Worm (Caenorhabditis elegans) whole organism, midembryonic: Measurements from ENCODE around the gene D1044.6.

Source experiments
- T22C8.4 ChIP-seq: fragments of 200-800 bp; sonication (Bioruptor generic); IDR thresholded peaks from 2 replicates; pipeline ENCODE4 v1.3.6; 2022; ENCODE audit warnings: missing genetic modification characterization, missing compliant biosample characterization
- flt-1 ChIP-seq: fragments of 200-800 bp; sonication (Bioruptor generic); IDR thresholded peaks from 2 replicates; pipeline ENCODE4 v1.3.6; 2022; ENCODE audit warnings: missing genetic modification characterization, missing compliant biosample characterization
- klf-2 ChIP-seq: fragments of 200-800 bp; sonication (Bioruptor generic); conservative IDR thresholded peaks from 2 replicates; pipeline ENCODE4 v1.3.6; 2022; ENCODE audit warnings: missing genetic modification reagents, missing genetic modification characterization, missing compliant biosample characterization
- med-1 ChIP-seq: sonication (generic microtip); optimal IDR thresholded peaks from 2 replicates; lab custom pipeline; 2017; ENCODE audit warnings: missing genetic modification characterization, mild to moderate bottlenecking, missing compliant biosample characterization, antibody characterized with exemption, missing genetic modification reagents; ENCODE audit not compliant: insufficient read depth
- ref-1 ChIP-seq: fragments of 200-800 bp; sonication (Bioruptor generic); conservative IDR thresholded peaks from 2 replicates; pipeline ENCODE4 v1.3.6; 2022; ENCODE audit warnings: missing genetic modification reagents, missing genetic modification characterization, missing compliant biosample characterization
- tab-1 ChIP-seq: fragments of 200-800 bp; sonication (Bioruptor generic); IDR thresholded peaks from 2 replicates; pipeline ENCODE4 v1.3.6; 2022; ENCODE audit warnings: missing genetic modification characterization, missing compliant biosample characterization

ce11 chrIII:5506936-5507335 is 36.0 kb downstream of the D1044.6 start:
- TF ChIP-seq tab-1 (no peak), klf-2 (GFP tag; lab: Robert Waterston, UW) (no peak), flt-1 (no peak), ref-1 (GFP tag; lab: Robert Waterston, UW) (no peak), med-1 (GFP tag; lab: Kevin White, UChicago) (no peak), T22C8.4 (GFP tag; lab: Robert Waterston, UW) (no peak)
